Worm (Caenorhabditis elegans) whole organism, L1 larva: ENCODE measurements around the gene lact-7.

ENCODE experiments used
- C04F5.9 ChIP-seq: sonication (generic microtip); optimal IDR thresholded peaks from 2 replicates; lab custom pipeline; 2016; ENCODE audit warnings: missing genetic modification characterization, missing compliant biosample characterization
- C16A3.4 ChIP-seq: fragments of 150-350 bp; optimal IDR thresholded peaks from 2 replicates; lab custom pipeline; 2014; ENCODE audit warnings: missing biosample characterization, missing genetic modification characterization
- Y116A8C.19 ChIP-seq: sonication (generic microtip); optimal IDR thresholded peaks from 2 replicates; lab custom pipeline; 2016; ENCODE audit warnings: missing compliant biosample characterization, missing genetic modification characterization, borderline replicate concordance
- ama-1 ChIP-seq: fragments of 150-350 bp; optimal IDR thresholded peaks from 2 replicates; lab custom pipeline; 2014
- ceh-90 ChIP-seq: sonication (generic microtip); optimal IDR thresholded peaks from 2 replicates; lab custom pipeline; 2016; ENCODE audit warnings: missing genetic modification characterization, missing compliant biosample characterization
- ces-1 ChIP-seq: fragments of 150-350 bp; optimal IDR thresholded peaks from 2 replicates; lab custom pipeline; 2014; ENCODE audit warnings: missing biosample characterization, missing genetic modification reagents, missing genetic modification characterization
- efl-3 ChIP-seq: fragments of 200-800 bp; sonication (Bioruptor generic); optimal IDR thresholded peaks from 2 replicates; lab custom pipeline; 2018; ENCODE audit warnings: mild to moderate bottlenecking, missing genetic modification characterization, missing compliant biosample characterization
- egl-13 ChIP-seq: sonication (generic microtip); optimal IDR thresholded peaks from 2 replicates; lab custom pipeline; 2016; ENCODE audit warnings: missing genotype, missing genetic modification reagents, missing genetic modification characterization, missing compliant biosample characterization
- egl-27 ChIP-seq, 2 experiments: fragments of 150-350 bp in 1 of 2; sonication (generic microtip); optimal IDR thresholded peaks; 3 replicates each; lab custom pipeline; 2017 to 2018; ENCODE audit warnings: missing biosample characterization in 2 of 2, missing genetic modification characterization in 2 of 2, missing genetic modification reagents in 2 of 2
- elt-2 ChIP-seq: sonication (generic microtip); optimal IDR thresholded peaks from 2 replicates; lab custom pipeline; 2016; ENCODE audit warnings: missing genetic modification characterization, mild to moderate bottlenecking, inconsistent platforms, missing compliant biosample characterization, missing genetic modification reagents
- fkh-10 ChIP-seq: sonication (generic microtip); optimal IDR thresholded peaks from 2 replicates; lab custom pipeline; 2017; ENCODE audit warnings: missing biosample characterization, missing genetic modification reagents, missing genetic modification characterization
- fkh-4 ChIP-seq: sonication (generic microtip); optimal IDR thresholded peaks from 2 replicates; lab custom pipeline; 2016; ENCODE audit warnings: missing compliant biosample characterization, missing genetic modification characterization, borderline replicate concordance
- fkh-8 ChIP-seq: sonication (generic microtip); optimal IDR thresholded peaks from 2 replicates; lab custom pipeline; 2016; ENCODE audit warnings: mild to moderate bottlenecking, missing genetic modification characterization, missing compliant biosample characterization
- fos-1 ChIP-seq: fragments of 150-350 bp; optimal IDR thresholded peaks from 2 replicates; lab custom pipeline; 2014; ENCODE audit warnings: missing biosample characterization, missing genetic modification characterization
- grh-1 ChIP-seq: fragments of 200-800 bp; sonication (Bioruptor generic); IDR thresholded peaks from 2 replicates; pipeline ENCODE4 v1.3.6; 2022; ENCODE audit warnings: missing genetic modification reagents, missing genetic modification characterization, missing compliant biosample characterization
- hlh-17 ChIP-seq: fragments of 200-800 bp; sonication (Bioruptor generic); optimal IDR thresholded peaks from 2 replicates; lab custom pipeline; 2018; ENCODE audit warnings: missing genetic modification characterization, mild to moderate bottlenecking, missing compliant biosample characterization, moderate library complexity, borderline replicate concordance
- hpl-2 ChIP-seq: fragments of 150-350 bp; optimal IDR thresholded peaks from 2 replicates; lab custom pipeline; 2014; ENCODE audit warnings: missing biosample characterization, missing genetic modification reagents, missing genetic modification characterization
- isw-1 ChIP-seq: fragments of 200-800 bp; sonication (Bioruptor generic); IDR thresholded peaks from 2 replicates; pipeline ENCODE4 v1.3.6; 2022; ENCODE audit warnings: missing genetic modification characterization, missing compliant biosample characterization
- jun-1 ChIP-seq: fragments of 150-350 bp; optimal IDR thresholded peaks from 2 replicates; lab custom pipeline; 2014; ENCODE audit warnings: missing biosample characterization, missing genetic modification reagents, missing genetic modification characterization
- lin-14 ChIP-seq: fragments of 200-800 bp; sonication (Bioruptor generic); optimal IDR thresholded peaks from 2 replicates; lab custom pipeline; 2018; ENCODE audit warnings: mild to moderate bottlenecking, missing genetic modification characterization, moderate library complexity, missing compliant biosample characterization
- lin-35 ChIP-seq, 2 experiments: fragments of 150-350 bp; optimal IDR thresholded peaks; 2 replicates each; lab custom pipeline; 2014; ENCODE audit warnings: missing biosample characterization in 2 of 2, missing genetic modification characterization in 2 of 2, missing genetic modification reagents in 2 of 2
- lin-39 ChIP-seq: fragments of 150-350 bp; optimal IDR thresholded peaks from 2 replicates; lab custom pipeline; 2014; ENCODE audit warnings: missing biosample characterization, missing genetic modification reagents, missing genetic modification characterization
- lir-3 ChIP-seq: sonication (generic microtip); optimal IDR thresholded peaks from 2 replicates; lab custom pipeline; 2016; ENCODE audit warnings: mild to moderate bottlenecking, missing genetic modification characterization, moderate library complexity, missing compliant biosample characterization; ENCODE audit not compliant: poor library complexity
- mdl-1 ChIP-seq, 2 experiments: fragments of 150-350 bp; optimal IDR thresholded peaks; 2 replicates each; lab custom pipeline; 2014 to 2017; ENCODE audit warnings: missing biosample characterization in 2 of 2, missing genetic modification characterization in 2 of 2, inconsistent platforms in 1 of 2
- mef-2 ChIP-seq: fragments of 150-350 bp; optimal IDR thresholded peaks from 2 replicates; lab custom pipeline; 2014; ENCODE audit warnings: missing biosample characterization, missing genetic modification characterization
- nhr-11 ChIP-seq: fragments of 150-350 bp; optimal IDR thresholded peaks from 2 replicates; lab custom pipeline; 2014; ENCODE audit warnings: missing biosample characterization, missing genetic modification characterization
- nhr-20 ChIP-seq: sonication (generic microtip); optimal IDR thresholded peaks from 2 replicates; lab custom pipeline; 2016; ENCODE audit warnings: mild to moderate bottlenecking, missing genetic modification characterization, missing compliant biosample characterization
- nhr-237 ChIP-seq: fragments of 150-350 bp; optimal IDR thresholded peaks from 2 replicates; lab custom pipeline; 2014; ENCODE audit warnings: missing biosample characterization, missing genetic modification characterization
- nhr-71 ChIP-seq: sonication (generic microtip); optimal IDR thresholded peaks from 2 replicates; lab custom pipeline; 2016; ENCODE audit warnings: mild to moderate bottlenecking, missing genetic modification characterization, moderate library complexity, missing compliant biosample characterization
- nhr-76 ChIP-seq: sonication (generic microtip); optimal IDR thresholded peaks from 2 replicates; lab custom pipeline; 2017; ENCODE audit warnings: missing biosample characterization, missing genetic modification characterization
- nhr-85 ChIP-seq: sonication (generic microtip); peaks from one replicate; lab custom pipeline; 2016; ENCODE audit warnings: missing genetic modification characterization, inconsistent platforms, missing compliant biosample characterization
- pag-3 ChIP-seq: sonication (generic microtip); optimal IDR thresholded peaks from 2 replicates; lab custom pipeline; 2017; ENCODE audit warnings: missing genetic modification characterization, mild to moderate bottlenecking, missing compliant biosample characterization, antibody characterized with exemption, borderline replicate concordance; ENCODE audit not compliant: insufficient read depth
- rnt-1 ChIP-seq: sonication (generic microtip); optimal IDR thresholded peaks from 2 replicates; lab custom pipeline; 2016; ENCODE audit warnings: mild to moderate bottlenecking, missing genetic modification characterization, moderate library complexity, missing compliant biosample characterization
- skn-1 ChIP-seq: fragments of 150-350 bp; optimal IDR thresholded peaks from 2 replicates; lab custom pipeline; 2014; ENCODE audit warnings: missing biosample characterization, missing genetic modification characterization
- snu-23 ChIP-seq: sonication (generic microtip); optimal IDR thresholded peaks from 2 replicates; lab custom pipeline; 2016; ENCODE audit warnings: missing genetic modification characterization, missing compliant biosample characterization
- sox-4 ChIP-seq: sonication (generic microtip); optimal IDR thresholded peaks from 2 replicates; lab custom pipeline; 2016; ENCODE audit warnings: missing genetic modification characterization, missing compliant biosample characterization
- sptf-1 ChIP-seq: fragments of 150-350 bp; optimal IDR thresholded peaks from 2 replicates; lab custom pipeline; 2014; ENCODE audit warnings: missing biosample characterization, missing genetic modification characterization
- sup-37 ChIP-seq: fragments of 200-800 bp; sonication (Bioruptor generic); optimal IDR thresholded peaks from 2 replicates; lab custom pipeline; 2018; ENCODE audit warnings: mild to moderate bottlenecking, missing genetic modification characterization, missing compliant biosample characterization
- tbx-2 ChIP-seq: sonication (generic microtip); optimal IDR thresholded peaks from 2 replicates; lab custom pipeline; 2016; ENCODE audit warnings: missing genetic modification characterization, missing compliant biosample characterization
- unc-30 ChIP-seq: sonication (generic microtip); optimal IDR thresholded peaks from 2 replicates; lab custom pipeline; 2017; ENCODE audit warnings: missing biosample characterization, missing genetic modification characterization
- unc-86 ChIP-seq: sonication (generic microtip); optimal IDR thresholded peaks from 2 replicates; lab custom pipeline; 2016; ENCODE audit warnings: missing genetic modification characterization, missing compliant biosample characterization
- unc-98 ChIP-seq: fragments of 200-800 bp; sonication (Bioruptor generic); IDR thresholded peaks from 2 replicates; pipeline ENCODE4 v1.3.6; 2022; ENCODE audit warnings: missing genetic modification characterization, missing compliant biosample characterization
- xbp-1 ChIP-seq: sonication (generic microtip); optimal IDR thresholded peaks from 2 replicates; lab custom pipeline; 2016; ENCODE audit warnings: missing genetic modification characterization, missing compliant biosample characterization
- zip-4 ChIP-seq: fragments of 200-800 bp; sonication (Bioruptor generic); optimal IDR thresholded peaks from 2 replicates; lab custom pipeline; 2018; ENCODE audit warnings: mild to moderate bottlenecking, missing genetic modification characterization, moderate library complexity, missing compliant biosample characterization
- ztf-4 ChIP-seq: fragments of 150-350 bp; optimal IDR thresholded peaks from 2 replicates; lab custom pipeline; 2014; ENCODE audit warnings: missing biosample characterization, missing genetic modification characterization

The lact-7 gene

ce11 chrX:11784230-11784629 is 25.3 kb downstream of the lact-7 start, which contains the start of gene Y102F5A.1:
Y102F5A.1 (minus strand) TSS chrX:11784330.
- no peak for TF ChIP-seq xbp-1 (tag; lab: Kevin White, UChicago)
- TF ChIP-seq, all 84 proteins: peak for 0

DNA sequence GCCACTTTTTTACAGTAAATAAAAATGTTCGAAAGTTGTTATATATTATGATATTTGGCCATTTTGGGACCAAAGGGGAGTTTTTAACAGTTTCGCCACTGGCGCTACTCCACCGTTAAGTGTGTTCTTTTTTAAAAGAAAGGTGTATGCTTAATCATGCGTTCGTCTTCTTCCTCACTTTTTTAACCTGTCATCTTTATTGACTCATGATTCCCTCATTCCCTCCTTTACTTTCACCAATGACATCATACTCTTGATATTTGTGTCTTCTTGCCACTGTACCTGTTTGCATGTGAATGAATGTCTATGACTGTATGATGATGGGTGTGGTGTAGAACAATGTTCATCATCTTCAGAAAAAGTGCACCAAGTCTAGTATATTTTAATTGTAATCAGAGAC is 31.7 kb downstream of the lact-7 start:
- TF ChIP-seq jun-1 (tag; lab: Kevin White, UChicago) (peak; percentile 13), nhr-76 (tag; lab: Kevin White, UChicago) (no peak), fkh-10 (GFP tag; lab: Kevin White, UChicago) (no peak), nhr-85 (tag; lab: Kevin White, UChicago) (peak; percentile 75), zip-4 (GFP tag; lab: Kevin White, UChicago) (no peak), lin-35 (GFP tag; optimal IDR thresholded peaks at IDR 0.05; lab: Kevin White, UChicago) (peak in 1 of 2 experiments; percentile 17), ama-1 (lab: Kevin White, UChicago) (no peak), rnt-1 (no peak), egl-27 (tag; optimal IDR thresholded peaks at IDR 0.05; lab: Kevin White, UChicago) (no peak), lin-39 (tag; lab: Kevin White, UChicago) (no peak), ces-1 (GFP tag; lab: Kevin White, UChicago) (no peak), skn-1 (tag; lab: Kevin White, UChicago) (peak; percentile 66), egl-13 (tag; lab: Kevin White, UChicago) (no peak), nhr-71 (tag; lab: Kevin White, UChicago) (peak; percentile 8), grh-1 (GFP tag; lab: Robert Waterston, UW) (no peak), lin-14 (GFP tag; lab: Kevin White, UChicago) (peak; percentile 9)

DNA sequence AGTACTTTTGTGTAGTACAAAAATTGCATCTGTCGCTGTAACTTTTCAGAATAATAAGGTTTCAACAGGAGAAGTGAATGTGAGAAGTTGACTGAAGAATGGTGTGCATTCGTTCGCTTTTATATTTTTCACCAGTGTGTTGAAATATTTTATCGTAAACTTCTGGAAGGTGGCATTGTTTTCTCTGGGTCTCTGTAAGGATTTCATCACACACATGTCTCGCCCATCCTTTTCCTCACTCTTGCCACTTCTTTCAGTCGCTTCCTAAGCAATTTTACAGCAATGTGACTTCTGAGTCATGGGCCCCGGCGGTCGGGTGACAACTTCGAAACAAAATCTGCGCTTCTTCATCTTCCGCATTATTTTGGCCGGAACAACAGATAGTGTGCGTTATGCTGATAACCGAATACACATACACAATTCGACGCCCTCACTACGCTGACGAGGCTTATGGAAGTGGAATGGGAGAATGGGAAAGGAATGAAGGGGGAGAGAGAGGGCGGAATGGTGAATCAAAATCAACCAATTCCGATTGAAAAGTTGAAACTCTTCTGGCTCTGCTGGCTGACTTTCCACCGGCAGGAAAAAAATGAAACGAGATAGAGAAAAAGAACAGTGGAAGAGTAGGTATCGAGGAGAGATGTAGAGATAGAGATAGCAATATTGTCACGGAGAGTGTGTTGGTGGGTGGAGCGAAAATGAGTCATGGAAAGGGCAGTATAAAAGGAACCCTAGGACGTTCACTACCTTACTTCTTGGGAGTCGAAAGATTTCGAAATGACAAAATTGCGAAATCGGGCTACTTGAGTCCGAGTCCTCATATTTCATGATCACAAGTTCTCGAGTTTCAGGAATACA is 32.7 kb downstream of the lact-7 start:
- TF ChIP-seq Y116A8C.19 (no peak), hpl-2 (GFP tag; lab: Kevin White, UChicago) (peak; percentile 26), elt-2 (tag; lab: Kevin White, UChicago) (peak; percentile 91), lir-3 (no peak), fkh-4 (tag; lab: Kevin White, UChicago) (no peak), unc-86 (tag; lab: Kevin White, UChicago) (no peak), xbp-1 (tag; lab: Kevin White, UChicago) (peak; percentile 12), fos-1 (tag; lab: Kevin White, UChicago) (peak; percentile 34), sptf-1 (tag; lab: Kevin White, UChicago) (no peak), skn-1 (tag; lab: Kevin White, UChicago) (peak; percentile 86), C16A3.4 (tag; lab: Kevin White, UChicago) (no peak), efl-3 (no peak), ces-1 (GFP tag; lab: Kevin White, UChicago) (no peak), sup-37 (GFP tag; lab: Kevin White, UChicago) (peak; percentile 2), nhr-237 (no peak), tbx-2 (no peak), fkh-8 (tag; lab: Kevin White, UChicago) (no peak), nhr-71 (tag; lab: Kevin White, UChicago) (peak; percentile 18), nhr-20 (tag; lab: Kevin White, UChicago) (peak; percentile 24), nhr-11 (no peak), mdl-1 (tag; optimal IDR thresholded peaks at IDR 0.05; lab: Kevin White, UChicago) (peak in 1 of 2 experiments; percentile 20), sox-4 (tag; lab: Kevin White, UChicago) (no peak), ztf-4 (tag; lab: Kevin White, UChicago) (peak; percentile 1), hlh-17 (GFP tag; lab: Kevin White, UChicago) (no peak), pag-3 (no peak), unc-30 (tag; lab: Kevin White, UChicago) (no peak), lin-39 (tag; lab: Kevin White, UChicago) (no peak), nhr-85 (tag; lab: Kevin White, UChicago) (peak; percentile 45), C04F5.9 (tag; lab: Kevin White, UChicago) (no peak), nhr-76 (tag; lab: Kevin White, UChicago) (no peak), ceh-90 (no peak), isw-1 (GFP tag; lab: Robert Waterston, UW) (peak; percentile 4; the same call in 1 of the 2 replicates), mef-2 (tag; lab: Kevin White, UChicago) (no peak), snu-23 (GFP tag; lab: Kevin White, UChicago) (no peak), unc-98 (no peak)
